Fruit fly (Drosophila melanogaster): Measurements from ENCODE around the gene b.

b gene

DNA sequence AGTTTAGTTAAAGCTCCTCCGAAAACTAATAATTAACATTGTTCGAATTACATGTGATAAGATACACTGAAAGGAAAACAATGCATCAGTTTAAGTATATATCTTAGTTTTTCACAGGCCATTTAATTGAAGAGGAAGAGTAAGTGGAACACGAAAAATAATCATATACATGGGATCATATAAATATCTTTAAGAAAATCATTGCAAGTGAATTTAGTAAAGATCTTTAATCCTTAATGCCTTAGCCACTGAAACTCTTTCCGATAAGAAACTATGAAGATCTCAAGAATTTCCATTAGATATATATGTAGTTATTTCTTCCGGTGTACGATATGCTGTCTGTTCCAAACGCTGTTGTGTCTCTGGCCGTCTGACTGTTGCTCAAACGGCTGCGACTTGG lies 42.4 kb upstream of the b start (continued):
- TF ChIP-seq HLH4C (GFP tag; IDR thresholded peaks at IDR 0.05; ENCODE audit: partially characterized antibody) (no peak), CG15011 (GFP tag; optimal IDR thresholded peaks at IDR 0.05) (peak; percentile 4), mld (GFP tag; IDR thresholded peaks at IDR 0.05; ENCODE audit: partially characterized antibody) (no peak), Sry-β (GFP tag; optimal IDR thresholded peaks at IDR 0.05) (no peak), CkIIα-i1 (GFP tag; IDR thresholded peaks at IDR 0.05) (no peak), bbx (GFP tag; IDR thresholded peaks at IDR 0.05; ENCODE audit: partially characterized antibody) (no peak), CG4854 (GFP tag; optimal IDR thresholded peaks at IDR 0.05) (peak; percentile 43), Doc2 (GFP tag; IDR thresholded peaks at IDR 0.05) (no peak), CG7745 (tag; optimal IDR thresholded peaks at IDR 0.05) (no peak), TFAM (GFP tag; optimal IDR thresholded peaks at IDR 0.05) (no peak), CG8478 (optimal IDR thresholded peaks at IDR 0.05) (no peak), CG2712 (tag; optimal IDR thresholded peaks at IDR 0.05) (peak; percentile 56), ab (GFP tag; optimal IDR thresholded peaks at IDR 0.05) (no peak), YL-1 (GFP tag; optimal IDR thresholded peaks at IDR 0.05) (no peak), CG7556 (GFP tag; optimal IDR thresholded peaks at IDR 0.05) (peak; percentile 75), maf-S (GFP tag; optimal IDR thresholded peaks at IDR 0.05) (no peak), CG14860 (GFP tag; IDR thresholded peaks at IDR 0.05; ENCODE audit: partially characterized antibody) (no peak), CG2116 (GFP tag; optimal IDR thresholded peaks at IDR 0.05) (peak; percentile 29), tll (GFP tag; optimal IDR thresholded peaks at IDR 0.05) (no peak), CG10462 (GFP tag; optimal IDR thresholded peaks at IDR 0.05) (no peak), dan (GFP tag; IDR thresholded peaks at IDR 0.05) (no peak), btn (GFP tag; optimal IDR thresholded peaks at IDR 0.05) (no peak), trem (tag; optimal IDR thresholded peaks at IDR 0.05) (no peak), CG3847 (GFP tag; IDR thresholded peaks at IDR 0.05) (peak; percentile 70), ranshi (GFP tag; IDR thresholded peaks at IDR 0.05) (peak; percentile 71), CG11398 (GFP tag; optimal IDR thresholded peaks at IDR 0.05) (no peak), CG9215 (GFP tag; IDR thresholded peaks at IDR 0.05) (no peak), emc (GFP tag; optimal IDR thresholded peaks at IDR 0.05) (no peak), CG9817 (tag; optimal IDR thresholded peaks at IDR 0.05) (peak; percentile 41), CG12155 (GFP tag; optimal IDR thresholded peaks at IDR 0.05) (peak; percentile 6), CG6175 (GFP tag; IDR thresholded peaks at IDR 0.05) (no peak), Bgb (GFP tag; IDR thresholded peaks at IDR 0.05; ENCODE audit: partially characterized antibody) (no peak), sqz (GFP tag; optimal IDR thresholded peaks at IDR 0.05) (no peak), bowl (GFP tag; IDR thresholded peaks at IDR 0.05) (no peak), Hmr (GFP tag; optimal IDR thresholded peaks at IDR 0.05) (peak; percentile 77), yki (optimal IDR thresholded peaks at IDR 0.05) (no peak), rib (GFP tag; IDR thresholded peaks at IDR 0.05) (no peak), danr (GFP tag; IDR thresholded peaks at IDR 0.05) (no peak), zen (tag; optimal IDR thresholded peaks at IDR 0.05) (no peak), kni (GFP tag; optimal IDR thresholded peaks at IDR 0.05) (no peak), sens-2 (GFP tag; IDR thresholded peaks at IDR 0.05) (no peak), CG12659 (GFP tag; optimal IDR thresholded peaks at IDR 0.05) (peak; percentile 69), nmo (GFP tag; optimal IDR thresholded peaks at IDR 0.05) (peak; percentile 84), kah (GFP tag; optimal IDR thresholded peaks at IDR 0.05) (no peak), CG30020 (tag; optimal IDR thresholded peaks at IDR 0.05) (no peak), tin (GFP tag; optimal IDR thresholded peaks at IDR 0.05) (peak; percentile 9), salm (tag; optimal IDR thresholded peaks at IDR 0.05) (peak; percentile 68), E2f1 (GFP tag; IDR thresholded peaks at IDR 0.05) (peak; percentile 53), crp (GFP tag; optimal IDR thresholded peaks at IDR 0.05) (no peak), Atf3 (GFP tag; optimal IDR thresholded peaks at IDR 0.05) (peak; percentile 17), gsb-n (tag; optimal IDR thresholded peaks at IDR 0.05) (peak; percentile 32), tna (GFP tag; IDR thresholded peaks at IDR 0.05; ENCODE audit: partially characterized antibody) (no peak)

Measured in whole organism, embryonic.